Worm (Caenorhabditis elegans) whole organism, L3 larva: ENCODE measurements around the gene F32D8.1.

Experiments used
- R02D3.7 ChIP-seq: fragments of 150-350 bp; optimal IDR thresholded peaks from 2 replicates; lab custom pipeline; 2014; ENCODE audit warnings: missing biosample characterization, missing genetic modification characterization
- aly-2 ChIP-seq: fragments of 150-350 bp; optimal IDR thresholded peaks from 2 replicates; lab custom pipeline; 2014; ENCODE audit warnings: missing biosample characterization, missing genetic modification characterization
- ama-1 ChIP-seq: fragments of 150-350 bp; optimal IDR thresholded peaks from 2 replicates; lab custom pipeline; 2018
- ceh-16 ChIP-seq: sonication (generic microtip); optimal IDR thresholded peaks from 2 replicates; lab custom pipeline; 2017; ENCODE audit warnings: missing biosample characterization, missing genetic modification characterization
- ceh-28 ChIP-seq: fragments of 150-350 bp; optimal IDR thresholded peaks from 2 replicates; lab custom pipeline; 2014; ENCODE audit warnings: missing biosample characterization, missing genetic modification reagents, missing genetic modification characterization
- ceh-82 ChIP-seq: fragments of 150-350 bp; optimal IDR thresholded peaks from 2 replicates; lab custom pipeline; 2014; ENCODE audit warnings: missing biosample characterization, missing genetic modification characterization
- egl-27 ChIP-seq: sonication (generic microtip); optimal IDR thresholded peaks from 4 replicates; lab custom pipeline; 2017; ENCODE audit warnings: missing biosample characterization, missing genetic modification reagents, missing genetic modification characterization
- egl-5 ChIP-seq: fragments of 150-350 bp; optimal IDR thresholded peaks from 2 replicates; lab custom pipeline; 2017; ENCODE audit warnings: missing biosample characterization, missing genetic modification reagents, missing genetic modification characterization, inconsistent platforms
- elt-1 ChIP-seq: fragments of 150-350 bp; optimal IDR thresholded peaks from 2 replicates; lab custom pipeline; 2014; ENCODE audit warnings: missing biosample characterization, missing genetic modification characterization
- elt-2 ChIP-seq: sonication (generic microtip); optimal IDR thresholded peaks from 2 replicates; lab custom pipeline; 2016; ENCODE audit warnings: missing genetic modification reagents, mild to moderate bottlenecking, missing genetic modification characterization, missing compliant biosample characterization
- fkh-10 ChIP-seq: sonication (generic microtip); optimal IDR thresholded peaks from 2 replicates; lab custom pipeline; 2017; ENCODE audit warnings: missing biosample characterization, missing genetic modification reagents, missing genetic modification characterization
- fos-1 ChIP-seq: fragments of 150-350 bp; optimal IDR thresholded peaks from 2 replicates; lab custom pipeline; 2014; ENCODE audit warnings: missing biosample characterization, missing genetic modification characterization
- hmg-11 ChIP-seq: sonication (generic microtip); optimal IDR thresholded peaks from 2 replicates; lab custom pipeline; 2016; ENCODE audit warnings: missing genetic modification characterization, missing compliant biosample characterization
- lin-15B ChIP-seq: fragments of 150-350 bp; optimal IDR thresholded peaks from 2 replicates; lab custom pipeline; 2014; ENCODE audit warnings: missing biosample characterization, missing genetic modification characterization
- lin-39 ChIP-seq: fragments of 150-350 bp; optimal IDR thresholded peaks from 2 replicates; lab custom pipeline; 2018; ENCODE audit warnings: missing biosample characterization, missing genetic modification reagents, missing genetic modification characterization
- mdl-1 ChIP-seq: fragments of 150-350 bp; optimal IDR thresholded peaks from 2 replicates; lab custom pipeline; 2014; ENCODE audit warnings: missing biosample characterization, missing genetic modification characterization
- mml-1 ChIP-seq: fragments of 150-350 bp; sonication (generic microtip); optimal IDR thresholded peaks from 3 replicates; lab custom pipeline; 2014; ENCODE audit warnings: missing biosample characterization, missing genetic modification characterization
- nfya-1 ChIP-seq: sonication (generic microtip); optimal IDR thresholded peaks from 2 replicates; lab custom pipeline; 2017; ENCODE audit warnings: missing genetic modification characterization, mild to moderate bottlenecking, missing compliant biosample characterization, antibody characterized with exemption, moderate library complexity; ENCODE audit not compliant: insufficient read depth
- nhr-11 ChIP-seq: fragments of 150-350 bp; optimal IDR thresholded peaks from 2 replicates; lab custom pipeline; 2014; ENCODE audit warnings: missing biosample characterization, missing genetic modification characterization
- nhr-12 ChIP-seq: fragments of 150-350 bp; optimal IDR thresholded peaks from 2 replicates; lab custom pipeline; 2014; ENCODE audit warnings: missing biosample characterization, missing genetic modification characterization
- nhr-23 ChIP-seq: fragments of 150-350 bp; optimal IDR thresholded peaks from 2 replicates; lab custom pipeline; 2014; ENCODE audit warnings: missing biosample characterization, missing genetic modification reagents, missing genetic modification characterization
- nhr-25 ChIP-seq: sonication (generic microtip); optimal IDR thresholded peaks from 2 replicates; lab custom pipeline; 2017; ENCODE audit warnings: missing biosample characterization, missing genetic modification characterization
- nhr-67 ChIP-seq: fragments of 150-350 bp; optimal IDR thresholded peaks from 2 replicates; lab custom pipeline; 2014; ENCODE audit warnings: missing biosample characterization, missing genetic modification characterization
- pha-4 ChIP-seq: fragments of 150-350 bp; optimal IDR thresholded peaks from 2 replicates; lab custom pipeline; 2014; ENCODE audit warnings: missing biosample characterization, missing genetic modification reagents, missing genetic modification characterization
- pqm-1 ChIP-seq: fragments of 150-350 bp; optimal IDR thresholded peaks from 2 replicates; lab custom pipeline; 2017; ENCODE audit warnings: missing biosample characterization, missing genetic modification characterization, inconsistent platforms
- skn-1 ChIP-seq: fragments of 150-350 bp; optimal IDR thresholded peaks from 2 replicates; lab custom pipeline; 2014; ENCODE audit warnings: missing biosample characterization, missing genetic modification characterization
- snpc-4 ChIP-seq: fragments of 150-350 bp; optimal IDR thresholded peaks from 2 replicates; lab custom pipeline; 2014; ENCODE audit warnings: missing biosample characterization, missing genetic modification characterization
- tbx-2 ChIP-seq: sonication (generic microtip); optimal IDR thresholded peaks from 2 replicates; lab custom pipeline; 2016; ENCODE audit warnings: mild to moderate bottlenecking, missing genetic modification characterization, missing compliant biosample characterization
- unc-39 ChIP-seq: sonication (generic microtip); optimal IDR thresholded peaks from 4 replicates; lab custom pipeline; 2017; ENCODE audit warnings: missing biosample characterization, missing genetic modification characterization
- unc-62 ChIP-seq: fragments of 150-350 bp; sonication (generic microtip); optimal IDR thresholded peaks from 4 replicates; lab custom pipeline; 2014; ENCODE audit warnings: missing biosample characterization, missing genetic modification reagents, missing genetic modification characterization
- ztf-11 ChIP-seq: fragments of 150-350 bp; optimal IDR thresholded peaks from 2 replicates; lab custom pipeline; 2014; ENCODE audit warnings: missing biosample characterization, missing genetic modification characterization

The F32D8.1 gene

ce11 chrV:10897172-10897571 is 16.5 kb downstream of the F32D8.1 start (continued):
- TF ChIP-seq snpc-4 = peak; percentile 96
- peak; percentile 48 for TF ChIP-seq nhr-67
- TF ChIP-seq R02D3.7 (tag; lab: Kevin White, UChicago) = peak; percentile 94
- peak; percentile 93 for TF ChIP-seq elt-2 (tag; lab: Kevin White, UChicago)
- TF ChIP-seq elt-1 (tag; lab: Kevin White, UChicago) = peak; percentile 92
- peak; percentile 74 for TF ChIP-seq egl-27
- no peak for TF ChIP-seq mml-1 (tag; lab: Kevin White, UChicago)
- TF ChIP-seq ceh-28 (tag; lab: Kevin White, UChicago) = peak; percentile 95
- peak; percentile 98 for TF ChIP-seq nfya-1

- TF ChIP-seq pha-4 (tag; lab: Kevin White, UChicago) (no peak), nhr-23 (tag; lab: Kevin White, UChicago) (peak; percentile 1), elt-1 (tag; lab: Kevin White, UChicago) (no peak), ceh-28 (tag; lab: Kevin White, UChicago) (no peak)
Observed at ce11 chrV:10898107-10898506, 17.5 kb downstream of the F32D8.1 start, which contains the start of gene F32D8.7. F32D8.7 (plus strand) TSS chrV:10898435.

- TF ChIP-seq ceh-16 (tag; lab: Kevin White, UChicago) (no peak), hmg-11 (tag; lab: Kevin White, UChicago) (no peak), elt-1 (tag; lab: Kevin White, UChicago) (peak; percentile 29), nhr-25 (tag; lab: Kevin White, UChicago) (peak; percentile 54)
- TF ChIP-seq, all 47 proteins: peak for 2
Observed at ce11 chrV:10898629-10899028, 18.0 kb downstream of the F32D8.1 start.

- TF ChIP-seq pqm-1 (tag; lab: Kevin White, UChicago) (peak; percentile 25), fos-1 (tag; lab: Kevin White, UChicago) (no peak), elt-2 (tag; lab: Kevin White, UChicago) (peak; percentile 56)
- TF ChIP-seq, all 47 proteins: peak for 2
Observed at ce11 chrV:10901125-10901524, 20.5 kb downstream of the F32D8.1 start, which contains the start of gene spp-16. spp-16 (minus strand) TSS chrV:10901303.

- TF ChIP-seq elt-1 (tag; lab: Kevin White, UChicago) (no peak), skn-1 (tag; lab: Kevin White, UChicago) (no peak), nfya-1 (no peak), unc-62 (GFP tag; lab: Kevin White, UChicago) (no peak), ceh-82 (tag; lab: Kevin White, UChicago) (no peak), lin-15B (tag; lab: Kevin White, UChicago) (no peak), nhr-12 (tag; lab: Kevin White, UChicago) (no peak), egl-5 (tag; lab: Kevin White, UChicago) (no peak), unc-39 (no peak), nhr-67 (no peak), tbx-2 (tag; lab: Kevin White, UChicago) (no peak), pqm-1 (tag; lab: Kevin White, UChicago) (no peak), ceh-28 (tag; lab: Kevin White, UChicago) (no peak), mml-1 (tag; lab: Kevin White, UChicago) (no peak), mdl-1 (tag; lab: Kevin White, UChicago) (no peak), aly-2 (tag; lab: Kevin White, UChicago) (no peak), egl-27 (no peak), fkh-10 (GFP tag; lab: Kevin White, UChicago) (no peak), ama-1 (lab: Kevin White, UChicago) (no peak)
Observed at ce11 chrV:10902682-10903081, 22.1 kb downstream of the F32D8.1 start, which contains the start of gene F32D8.8. F32D8.8 (minus strand) TSS chrV:10902782.

- TF ChIP-seq unc-39 = no peak
- TF ChIP-seq nhr-11 (tag; lab: Kevin White, UChicago) = no peak
- no peak for TF ChIP-seq elt-2 (tag; lab: Kevin White, UChicago)
- TF ChIP-seq lin-39 = no peak
- TF ChIP-seq mdl-1 (tag; lab: Kevin White, UChicago) = no peak
- TF ChIP-seq unc-62 (GFP tag; lab: Kevin White, UChicago) = no peak
- TF ChIP-seq mml-1 (tag; lab: Kevin White, UChicago) = no peak
- no peak for TF ChIP-seq tbx-2 (tag; lab: Kevin White, UChicago)
- no peak for TF ChIP-seq ztf-11 (tag; lab: Kevin White, UChicago)
- TF ChIP-seq snpc-4 = no peak
- no peak for TF ChIP-seq nhr-23 (tag; lab: Kevin White, UChicago)
- no peak for TF ChIP-seq egl-5 (tag; lab: Kevin White, UChicago)
- TF ChIP-seq nhr-12 (tag; lab: Kevin White, UChicago) = no peak
Observed at ce11 chrV:10903748-10904147, 23.1 kb downstream of the F32D8.1 start, which contains the start of gene F32D8.15. F32D8.15 (plus strand) TSS chrV:10904048.
